Worm (Caenorhabditis elegans): Measurements from ENCODE around the gene R05C11.4.
A peak's percentile ranks its signal among the peaks of the same experiment; 100 is the strongest.

DNA sequence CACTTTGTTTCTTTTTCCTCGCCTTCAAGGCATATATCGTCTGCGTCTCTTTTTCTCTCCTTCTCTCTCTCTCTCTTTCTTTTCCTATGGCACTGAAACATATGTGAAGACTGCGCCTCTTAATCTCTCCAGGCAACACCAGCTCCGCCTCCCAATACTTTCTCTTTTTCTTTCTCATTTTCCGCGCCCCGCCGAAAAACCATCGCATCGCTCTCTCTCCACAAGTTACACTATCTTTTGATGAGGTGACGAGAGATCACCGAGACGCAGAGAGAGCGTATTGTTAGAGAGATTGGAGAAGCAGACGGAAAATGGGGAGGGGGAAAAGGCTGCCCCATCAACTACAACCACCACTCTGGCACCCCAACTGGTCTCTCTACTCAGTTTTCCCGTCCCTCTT is 2.5 kb upstream of the R05C11.4 start:
- TF ChIP-seq nhr-11 (tag; optimal IDR thresholded peaks at IDR 0.05) = no peak
- TF ChIP-seq zip-5 (tag; optimal IDR thresholded peaks at IDR 0.05) = no peak
- no peak for TF ChIP-seq K02D7.2 (tag; optimal IDR thresholded peaks at IDR 0.05)
- TF ChIP-seq elt-2 (tag; optimal IDR thresholded peaks at IDR 0.05) = no peak
- TF ChIP-seq rnt-1 (tag; optimal IDR thresholded peaks at IDR 0.05) = peak; percentile 70
- peak; percentile 87 for TF ChIP-seq ceh-31 (tag; optimal IDR thresholded peaks at IDR 0.05)
- TF ChIP-seq hlh-6 (tag; optimal IDR thresholded peaks at IDR 0.05) = no peak
- no peak for TF ChIP-seq pqm-1 (tag; optimal IDR thresholded peaks at IDR 0.05)
- TF ChIP-seq ama-1 (optimal IDR thresholded peaks at IDR 0.05) = no peak

Measured in whole organism, late embryonic.